Fruit fly (Drosophila melanogaster) whole organism, embryonic: Measurements from ENCODE around the gene Acp63F.

ENCODE experiments used
- Ada2b ChIP-seq: fragments of 200-800 bp; sonication (Bioruptor generic); IDR thresholded peaks from 2 replicates; pipeline ENCODE4 v1.3.6; 2022; ENCODE audit warnings: missing biosample characterization, missing genetic modification characterization
- B-H1 ChIP-seq: fragments of 200-800 bp; sonication (Bioruptor generic); IDR thresholded peaks from 3 replicates; pipeline ENCODE4 v1.3.6; 2022; ENCODE audit warnings: missing biosample characterization, missing genetic modification characterization
- CG10321 ChIP-seq: fragments of 200-800 bp; sonication (Bioruptor generic); IDR thresholded peaks from 2 replicates; pipeline ENCODE4 v1.3.6; 2022; ENCODE audit warnings: missing biosample characterization, missing genetic modification characterization
- CG11504 ChIP-seq: fragments of 200-800 bp; sonication (Bioruptor generic); optimal IDR thresholded peaks from 3 replicates; lab custom pipeline; 2019; ENCODE audit warnings: missing biosample characterization, mild to moderate bottlenecking, missing genetic modification characterization, moderate library complexity
- CG11696 ChIP-seq: fragments of 200-800 bp; sonication (Bioruptor generic); IDR thresholded peaks from 2 replicates; pipeline ENCODE4 v1.3.6; 2022; ENCODE audit warnings: missing biosample characterization, missing genetic modification characterization
- CG12391 ChIP-seq: fragments of 200-800 bp; sonication (Bioruptor generic); optimal IDR thresholded peaks from 3 replicates; lab custom pipeline; 2018; ENCODE audit warnings: missing biosample characterization, mild to moderate bottlenecking, missing genetic modification characterization, moderate library complexity
- CG13424 ChIP-seq: fragments of 200-800 bp; sonication (Bioruptor generic); optimal IDR thresholded peaks from 2 replicates; lab custom pipeline; 2019; ENCODE audit warnings: missing biosample characterization, mild to moderate bottlenecking, missing genetic modification characterization, moderate library complexity
- CG14014 ChIP-seq: fragments of 200-800 bp; sonication (Bioruptor generic); IDR thresholded peaks from 2 replicates; pipeline ENCODE4 v1.3.6; 2022; ENCODE audit warnings: missing biosample characterization, missing genetic modification characterization
- CG15269 ChIP-seq: fragments of 200-800 bp; sonication (Bioruptor generic); optimal IDR thresholded peaks from 2 replicates; lab custom pipeline; 2018; ENCODE audit warnings: missing biosample characterization, mild to moderate bottlenecking, missing genetic modification characterization, moderate library complexity
- CG1529 ChIP-seq: fragments of 200-800 bp; sonication (Bioruptor generic); optimal IDR thresholded peaks from 3 replicates; lab custom pipeline; 2018; ENCODE audit warnings: missing biosample characterization, missing genetic modification characterization
- CG17328 ChIP-seq: fragments of 200-800 bp; sonication (Bioruptor generic); IDR thresholded peaks from 2 replicates; pipeline ENCODE4 v1.3.6; 2022; ENCODE audit warnings: missing biosample characterization, missing genetic modification characterization
- CG17361 ChIP-seq: fragments of 200-800 bp; sonication (Bioruptor generic); IDR thresholded peaks from 3 replicates; pipeline ENCODE4 v1.3.6; 2022; ENCODE audit warnings: missing biosample characterization, missing genetic modification characterization
- CG17385 ChIP-seq: fragments of 200-800 bp; sonication (Bioruptor generic); optimal IDR thresholded peaks from 3 replicates; lab custom pipeline; 2018; ENCODE audit warnings: missing biosample characterization, mild to moderate bottlenecking, missing genetic modification characterization
- CG2120 ChIP-seq: fragments of 200-800 bp; sonication (Bioruptor generic); optimal IDR thresholded peaks from 3 replicates; lab custom pipeline; 2016; ENCODE audit warnings: missing biosample characterization, missing genetic modification characterization
- CG2678 ChIP-seq: fragments of 200-800 bp; sonication (Bioruptor generic); optimal IDR thresholded peaks from 3 replicates; lab custom pipeline; 2019; ENCODE audit warnings: missing biosample characterization, mild to moderate bottlenecking, missing genetic modification characterization, moderate library complexity
- CG30403 ChIP-seq: fragments of 200-800 bp; sonication (Bioruptor generic); optimal IDR thresholded peaks from 3 replicates; lab custom pipeline; 2016; ENCODE audit warnings: missing biosample characterization, missing genetic modification characterization
- CG31441 ChIP-seq: fragments of 200-800 bp; sonication (Bioruptor generic); IDR thresholded peaks from 2 replicates; pipeline ENCODE4 v1.3.6; 2022; ENCODE audit warnings: missing biosample characterization, missing genetic modification characterization
- CG3726 ChIP-seq: fragments of 200-800 bp; sonication (Bioruptor generic); IDR thresholded peaks from 3 replicates; pipeline ENCODE4, ENCODE4 v1.3.6; 2022; ENCODE audit warnings: missing biosample characterization, missing genetic modification characterization
- CG6689 ChIP-seq: fragments of 200-800 bp; sonication (Bioruptor generic); IDR thresholded peaks from 2 replicates; pipeline ENCODE4 v1.3.6; 2022; ENCODE audit warnings: missing biosample characterization, missing genetic modification characterization
- CG7556 ChIP-seq: fragments of 200-800 bp; sonication (Bioruptor generic); optimal IDR thresholded peaks from 2 replicates; lab custom pipeline; 2017; ENCODE audit warnings: missing biosample characterization, mild to moderate bottlenecking, missing genetic modification characterization
- CkIIα-i1 ChIP-seq: fragments of 200-800 bp; sonication (Bioruptor generic); IDR thresholded peaks from 2 replicates; pipeline ENCODE4 v1.3.6; 2022; ENCODE audit warnings: missing biosample characterization, missing genetic modification characterization
- D19A ChIP-seq: fragments of 200-800 bp; optimal IDR thresholded peaks from 3 replicates; lab custom pipeline; 2019; ENCODE audit warnings: missing biosample characterization, mild to moderate bottlenecking, missing genetic modification characterization, moderate library complexity
- Fer1 ChIP-seq: fragments of 200-800 bp; sonication (Bioruptor generic); optimal IDR thresholded peaks from 2 replicates; lab custom pipeline; 2017; ENCODE audit warnings: missing biosample characterization, mild to moderate bottlenecking, missing genetic modification characterization
- HLH3B ChIP-seq: fragments of 200-800 bp; sonication (Bioruptor generic); IDR thresholded peaks from 2 replicates; pipeline ENCODE4 v1.3.6; 2022; ENCODE audit warnings: missing biosample characterization, missing genetic modification characterization
- Hmr ChIP-seq: fragments of 200-800 bp; sonication (Bioruptor generic); optimal IDR thresholded peaks from 3 replicates; lab custom pipeline; 2017; ENCODE audit warnings: mild to moderate bottlenecking, missing biosample characterization, missing genetic modification reagents, missing genetic modification characterization
- Hr3 ChIP-seq: fragments of 200-800 bp; sonication (Bioruptor generic); optimal IDR thresholded peaks from 3 replicates; lab custom pipeline; 2016; ENCODE audit warnings: missing biosample characterization, missing genetic modification characterization
- Hr51 ChIP-seq, 2 experiments: fragments of 200-800 bp; sonication (Bioruptor generic); optimal IDR thresholded peaks; 2 replicates in 1 of 2; 3 replicates in 1 of 2; lab custom pipeline; 2016 to 2018; ENCODE audit warnings: missing biosample characterization in 2 of 2, missing genetic modification characterization in 2 of 2, mild to moderate bottlenecking in 1 of 2, moderate library complexity in 1 of 2
- PHDP ChIP-seq: fragments of 200-800 bp; sonication (Bioruptor generic); optimal IDR thresholded peaks from 3 replicates; lab custom pipeline; 2018; ENCODE audit warnings: missing biosample characterization, mild to moderate bottlenecking, missing genetic modification characterization, moderate library complexity
- Rfx ChIP-seq: fragments of 200-800 bp; sonication (Bioruptor generic); IDR thresholded peaks from 2 replicates; pipeline ENCODE4 v1.3.6; 2022; ENCODE audit warnings: missing biosample characterization, missing genetic modification characterization
- Rx ChIP-seq: fragments of 200-800 bp; sonication (Bioruptor generic); IDR thresholded peaks from 2 replicates; pipeline ENCODE4 v1.3.6; 2022; ENCODE audit warnings: missing biosample characterization, missing genetic modification characterization
- Sox102F ChIP-seq: fragments of 200-800 bp; sonication (Bioruptor generic); optimal IDR thresholded peaks from 2 replicates; lab custom pipeline; 2018; ENCODE audit warnings: missing biosample characterization, mild to moderate bottlenecking, missing genetic modification characterization, moderate library complexity
- Ssrp ChIP-seq: fragments of 200-800 bp; sonication (Bioruptor generic); optimal IDR thresholded peaks from 2 replicates; lab custom pipeline; 2018; ENCODE audit warnings: missing biosample characterization, mild to moderate bottlenecking, missing genetic modification characterization, moderate library complexity
- Xbp1 ChIP-seq: fragments of 200-800 bp; sonication (Bioruptor generic); optimal IDR thresholded peaks from 3 replicates; lab custom pipeline; 2016; ENCODE audit warnings: missing biosample characterization, mild to moderate bottlenecking, missing genetic modification characterization
- bab2 ChIP-seq: fragments of 200-800 bp; sonication (Bioruptor generic); optimal IDR thresholded peaks from 2 replicates; lab custom pipeline; 2016; ENCODE audit warnings: missing biosample characterization, missing genetic modification characterization
- gem ChIP-seq: fragments of 200-800 bp; sonication (Bioruptor generic); optimal IDR thresholded peaks from 2 replicates; lab custom pipeline; 2019; ENCODE audit warnings: missing biosample characterization, mild to moderate bottlenecking, missing genetic modification characterization, moderate library complexity
- grau ChIP-seq: fragments of 200-800 bp; optimal IDR thresholded peaks from 3 replicates; lab custom pipeline; 2019; ENCODE audit warnings: missing biosample characterization, mild to moderate bottlenecking, missing genetic modification characterization, moderate library complexity
- hkb ChIP-seq, 2 experiments: fragments of 200-800 bp in 1 of 2; fragments of >200 bp in 1 of 2; sonication (Bioruptor generic) in 1 of 2; IDR thresholded peaks in 1 of 2; optimal IDR thresholded peaks in 1 of 2; 2 replicates each; pipeline versions ENCODE4 v1.3.6 to Lab custom; 2017 to 2022; ENCODE audit warnings: missing biosample characterization in 1 of 2, missing genetic modification characterization in 1 of 2
- nom ChIP-seq: fragments of 200-800 bp; sonication (Bioruptor generic); optimal IDR thresholded peaks from 2 replicates; lab custom pipeline; 2017; ENCODE audit warnings: missing biosample characterization, missing genetic modification characterization, mild to moderate bottlenecking, moderate library complexity, missing genetic modification reagents
- p53 ChIP-seq: fragments of 200-800 bp; sonication (Bioruptor generic); optimal IDR thresholded peaks from 2 replicates; lab custom pipeline; 2016; ENCODE audit warnings: missing biosample characterization, missing genetic modification characterization
- pan ChIP-seq, 4 experiments: fragments of >200 bp in 3 of 4; fragments of 200-800 bp in 1 of 4; sonication (Bioruptor generic) in 1 of 4; optimal IDR thresholded peaks in 3 of 4; IDR thresholded peaks in 1 of 4; 2 replicates each; pipeline versions ENCODE4 v1.3.6 to Lab custom; 2017 to 2022; ENCODE audit warnings: missing biosample characterization in 2 of 4, missing genetic modification characterization in 2 of 4, mixed read lengths in 1 of 4
- prd ChIP-seq, 3 experiments: fragments of >200 bp in 2 of 3; fragments of 200-800 bp in 1 of 3; sonication (Bioruptor generic) in 1 of 3; optimal IDR thresholded peaks in 2 of 3; IDR thresholded peaks in 1 of 3; 2 replicates in 2 of 3; 3 replicates in 1 of 3; pipeline versions ENCODE4 v1.3.6 to Lab custom; 2017 to 2022; ENCODE audit warnings: missing biosample characterization in 1 of 3, missing genetic modification characterization in 1 of 3
- psq ChIP-seq: fragments of 200-800 bp; sonication (Bioruptor generic); optimal IDR thresholded peaks from 2 replicates; lab custom pipeline; 2017; ENCODE audit warnings: missing biosample characterization, missing genetic modification characterization
- ranshi ChIP-seq: fragments of 200-800 bp; sonication (Bioruptor generic); IDR thresholded peaks from 2 replicates; pipeline ENCODE4 v1.3.6; 2022; ENCODE audit warnings: missing biosample characterization, missing genetic modification characterization
- row ChIP-seq: fragments of 200-800 bp; sonication (Bioruptor generic); IDR thresholded peaks from 3 replicates; pipeline ENCODE4 v1.3.6; 2022; ENCODE audit warnings: missing biosample characterization, missing genetic modification characterization
- sens-2 ChIP-seq: fragments of 200-800 bp; sonication (Bioruptor generic); IDR thresholded peaks from 2 replicates; pipeline ENCODE4 v1.3.6; 2022; ENCODE audit warnings: missing biosample characterization, missing genetic modification characterization
- tio ChIP-seq: fragments of 200-800 bp; sonication (Bioruptor generic); optimal IDR thresholded peaks from 2 replicates; lab custom pipeline; 2017; ENCODE audit warnings: missing biosample characterization, missing genetic modification characterization, inconsistent platforms
- unpg ChIP-seq: fragments of 200-800 bp; sonication (Bioruptor generic); optimal IDR thresholded peaks from 3 replicates; lab custom pipeline; 2018; ENCODE audit warnings: missing biosample characterization, mild to moderate bottlenecking, missing genetic modification characterization, moderate library complexity

Gene Acp63F

DNA sequence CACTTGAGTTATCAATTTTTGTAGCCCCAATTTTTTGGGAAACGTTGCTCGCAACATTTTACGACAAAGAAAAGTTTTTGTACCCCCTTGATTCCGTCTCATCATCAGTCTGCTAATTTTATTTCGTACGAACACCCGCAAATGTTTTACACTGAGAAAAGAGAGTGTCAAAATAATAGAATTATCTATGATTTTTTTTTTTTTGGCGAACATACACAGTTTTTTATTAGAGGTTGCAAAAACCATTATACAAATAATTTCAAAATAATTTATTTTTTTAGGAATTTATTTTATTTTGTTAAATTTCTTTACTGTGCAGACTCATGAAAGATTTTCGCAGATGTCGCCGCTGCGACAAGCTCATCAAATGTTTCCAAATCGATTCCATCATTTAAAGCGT lies 17.7 kb downstream of the Acp63F start:
- TF ChIP-seq CG2120 (GFP tag; lab: Kevin White, UChicago) (peak; percentile 5), CG14014 (peak; percentile 38; the same call in 1 of the 2 replicates), CG3726 (GFP tag; lab: Robert Waterston, UW) (no peak), CkIIα-i1 (GFP tag; lab: Robert Waterston, UW) (no peak), CG2678 (tag; lab: Kevin White, UChicago) (peak; percentile 18), Ada2b (GFP tag; lab: Robert Waterston, UW) (0 out of 2 replicates have a peak, but pooled peaks have one; percentile 37), CG15269 (tag; lab: Kevin White, UChicago) (peak; percentile 28), Rx (GFP tag; lab: Robert Waterston, UW) (0 out of 2 replicates have a peak, but pooled peaks have one; percentile 5), PHDP (tag; lab: Kevin White, UChicago) (peak; percentile 29), Hr3 (peak; percentile 7), CG17328 (peak; percentile 41; the same call in 1 of the 2 replicates), Xbp1 (GFP tag; lab: Kevin White, UChicago) (peak; percentile 4), Rfx (GFP tag; lab: Robert Waterston, UW) (peak; percentile 15; the same call in 1 of the 2 replicates), tio (peak; percentile 16), HLH3B (GFP tag; lab: Robert Waterston, UW) (peak; percentile 21; the same call in 1 of the 2 replicates), CG17385 (peak; percentile 2), CG11504 (tag; lab: Kevin White, UChicago) (peak; percentile 44), hkb (optimal IDR thresholded peaks at IDR 0.05; lab: Kevin White, UChicago) (no peak), hkb (GFP tag; IDR thresholded peaks at IDR 0.05; lab: Robert Waterston, UW) (0 out of 2 replicates have a peak, but pooled peaks have one; percentile 19), CG13424 (tag; lab: Kevin White, UChicago) (peak; percentile 20), CG31441 (GFP tag; lab: Robert Waterston, UW) (0 out of 2 replicates have a peak, but pooled peaks have one; percentile 9), CG10321 (GFP tag; lab: Robert Waterston, UW) (no peak), CG12391 (tag; lab: Kevin White, UChicago) (peak; percentile 14), row (GFP tag; lab: Robert Waterston, UW) (peak; percentile 30; the same call in 1 of the 3 replicates), Ssrp (peak; percentile 3), ranshi (GFP tag; lab: Robert Waterston, UW) (0 out of 2 replicates have a peak, but pooled peaks have one; percentile 25), D19A (tag; lab: Kevin White, UChicago) (peak; percentile 27), p53 (GFP tag; lab: Kevin White, UChicago) (no peak), gem (tag; lab: Kevin White, UChicago) (peak; percentile 51), Hr51 (GFP tag; optimal IDR thresholded peaks at IDR 0.05; lab: Kevin White, UChicago) (peak in 1 of 2 experiments; percentile 42), CG17361 (0 out of 3 replicates have a peak, but pooled peaks have one; percentile 11), CG1529 (GFP tag; lab: Kevin White, UChicago) (no peak), nom (no peak), psq (GFP tag; lab: Kevin White, UChicago) (no peak), CG30403 (peak; percentile 28), Fer1 (peak; percentile 33), Sox102F (GFP tag; lab: Kevin White, UChicago) (peak; percentile 42), Hmr (GFP tag; lab: Kevin White, UChicago) (peak; percentile 35), CG11696 (GFP tag; lab: Robert Waterston, UW) (no peak), prd (optimal IDR thresholded peaks at IDR 0.05; lab: Kevin White, UChicago) (no peak), prd (GFP tag; IDR thresholded peaks at IDR 0.05; lab: Robert Waterston, UW) (0 out of 3 replicates have a peak, but pooled peaks have one; percentile 25), CG6689 (peak; percentile 34), bab2 (GFP tag; lab: Kevin White, UChicago) (no peak), sens-2 (GFP tag; lab: Robert Waterston, UW) (no peak), B-H1 (GFP tag; lab: Robert Waterston, UW) (no peak), unpg (GFP tag; lab: Kevin White, UChicago) (peak; percentile 35), pan (optimal IDR thresholded peaks at IDR 0.05; lab: Kevin White, UChicago) (no peak), pan (GFP tag; optimal IDR thresholded peaks at IDR 0.05 in 1 of 2, IDR thresholded peaks at IDR 0.05 in 1 of 2) (peak in 1 of 2 experiments; percentile 28), grau (tag; lab: Kevin White, UChicago) (peak; percentile 11), CG7556 (GFP tag; lab: Kevin White, UChicago) (no peak)
